Fruit fly (Drosophila melanogaster) ovary, adult (tissue): ENCODE measurements around the gene Dyrk2.

ENCODE experiments used
- CG17801 ChIP-seq: fragments of 200-800 bp; optimal IDR thresholded peaks from 2 replicates; lab custom pipeline; 2019; ENCODE audit warnings: missing biosample characterization, mild to moderate bottlenecking, missing genetic modification characterization, moderate library complexity; ENCODE audit not compliant: partially characterized antibody

Dyrk2 gene

DNA sequence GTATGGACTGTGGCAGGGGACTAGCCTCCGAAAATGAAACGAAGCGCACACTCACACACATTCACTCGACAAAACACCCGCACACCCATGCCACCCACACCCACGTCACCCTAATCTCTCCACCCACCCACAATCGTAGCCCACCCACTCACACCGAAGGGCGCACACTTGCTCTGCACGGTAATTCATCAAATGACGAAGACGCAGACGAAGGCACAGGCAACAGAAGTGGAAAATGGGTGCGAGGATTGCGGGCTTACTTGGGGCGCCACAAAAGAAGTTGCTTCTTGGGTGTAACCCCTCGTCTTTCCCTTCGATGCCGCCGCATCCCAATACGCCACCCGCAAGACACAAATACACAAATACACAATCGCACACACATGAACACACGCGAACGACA lies 97.7 kb downstream of the Dyrk2 start:
- TF ChIP-seq CG17801 (GFP tag; lab: Kevin White, UChicago): no peak
